Worm (Caenorhabditis elegans) whole organism, L4/young adult: ENCODE results near the gene nlp-22.
A peak's percentile ranks its signal among the peaks of the same experiment; 100 is the strongest.

Source experiments
- W03F9.2 ChIP-seq: fragments of 150-350 bp; optimal IDR thresholded peaks from 2 replicates; lab custom pipeline; 2014; ENCODE audit warnings: missing biosample characterization, missing genetic modification characterization
- dao-5 ChIP-seq: sonication (generic microtip); optimal IDR thresholded peaks from 2 replicates; lab custom pipeline; 2016; ENCODE audit warnings: missing genotype, missing genetic modification characterization, moderate library complexity, missing compliant biosample characterization
- him-1 ChIP-seq: sonication (generic microtip); optimal IDR thresholded peaks from 2 replicates; lab custom pipeline; 2016; ENCODE audit warnings: missing genotype, missing genetic modification reagents, missing genetic modification characterization, missing compliant biosample characterization

nlp-22 gene

DNA sequence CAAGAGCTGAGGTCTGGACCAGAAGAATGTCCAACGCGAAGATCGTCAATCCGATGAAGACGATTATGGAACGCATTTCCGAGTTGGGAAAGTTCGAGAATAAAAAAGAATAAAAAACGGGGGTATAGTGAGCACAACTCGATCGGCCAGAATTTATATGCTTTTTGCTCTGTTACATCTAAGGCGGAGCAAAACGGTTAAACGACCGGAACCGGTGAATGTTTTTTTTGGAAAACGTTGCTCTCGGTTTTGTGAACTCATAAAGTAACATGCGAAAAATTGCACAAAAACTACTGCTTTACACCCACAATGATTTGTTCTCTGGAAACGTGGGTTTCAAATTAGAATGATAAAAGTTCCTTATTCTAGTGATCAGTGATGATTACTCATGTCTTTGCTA is at the start of gene nlp-22:
Gene nlp-22, minus strand, starts transcription at position 101 of the 400 bp plus-strand sequence.
- no peak for TF ChIP-seq W03F9.2 (tag; lab: Kevin White, UChicago)
- TF ChIP-seq dao-5 (tag; lab: Kevin White, UChicago) = no peak
- TF ChIP-seq him-1 (tag; lab: Kevin White, UChicago) = no peak

DNA sequence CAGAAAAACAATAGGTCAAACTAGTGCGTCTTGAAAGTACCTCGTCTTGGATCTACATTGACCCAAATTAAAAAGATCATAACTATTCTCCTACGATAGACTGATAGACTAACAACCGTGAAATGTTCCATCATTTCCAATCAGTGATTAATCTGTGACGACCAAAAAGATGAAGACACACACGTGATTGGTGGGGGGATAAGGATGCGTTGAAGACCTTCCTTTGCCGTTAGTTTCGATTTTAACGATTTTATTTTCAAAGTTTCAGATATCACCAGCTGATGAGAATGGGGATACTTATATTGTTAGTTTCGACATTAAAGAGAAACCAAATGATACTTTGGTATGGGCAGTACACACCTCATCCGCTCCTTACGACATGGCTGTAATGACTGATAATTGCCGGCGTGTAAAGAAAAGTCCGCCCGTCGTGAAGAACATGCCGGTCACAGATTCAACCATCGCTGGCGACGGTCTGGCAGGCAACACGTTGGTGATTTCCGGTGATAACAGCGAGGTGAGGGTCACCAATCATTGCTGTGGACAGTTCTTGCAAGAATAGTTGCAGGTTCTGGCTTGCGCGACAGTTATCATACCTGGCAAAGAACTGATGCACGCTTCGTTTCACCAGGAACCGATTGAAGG is 45.2 kb upstream of the nlp-22 start:
- no peak for TF ChIP-seq W03F9.2 (tag; lab: Kevin White, UChicago)
- TF ChIP-seq him-1 (tag; lab: Kevin White, UChicago) = no peak
- no peak for TF ChIP-seq dao-5 (tag; lab: Kevin White, UChicago)

DNA sequence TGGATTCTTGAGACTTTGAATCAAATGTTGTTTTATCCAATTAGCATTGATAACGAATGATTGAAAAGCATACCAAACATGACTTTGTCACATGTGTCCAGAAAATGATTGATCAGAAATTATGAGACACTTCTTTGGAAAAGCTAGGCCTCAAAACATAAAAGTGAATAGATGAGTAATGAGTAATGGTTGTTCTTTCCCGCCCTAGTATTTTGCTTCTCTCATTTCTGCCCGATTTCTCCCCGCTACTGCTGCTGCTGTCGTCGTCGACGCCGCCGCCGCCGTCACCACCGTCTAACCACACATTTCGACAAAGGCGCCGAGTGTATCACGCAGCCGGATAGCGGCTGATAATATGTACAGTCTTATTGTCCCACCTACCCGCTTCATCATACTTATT is 43.6 kb upstream of the nlp-22 start, which contains the start of gene F47G3.1:
Gene F47G3.1, plus strand, starts transcription at position 301 of the 400 bp plus-strand sequence.
- TF ChIP-seq him-1 (tag; lab: Kevin White, UChicago) (no peak), dao-5 (tag; lab: Kevin White, UChicago) (no peak), W03F9.2 (tag; lab: Kevin White, UChicago) (no peak)

ce11 chrX:2382227-2382626 is 40.3 kb upstream of the nlp-22 start:
- TF ChIP-seq W03F9.2 (tag; lab: Kevin White, UChicago) = peak; percentile 17
- TF ChIP-seq him-1 (tag; lab: Kevin White, UChicago) = no peak
- no peak for TF ChIP-seq dao-5 (tag; lab: Kevin White, UChicago)

DNA sequence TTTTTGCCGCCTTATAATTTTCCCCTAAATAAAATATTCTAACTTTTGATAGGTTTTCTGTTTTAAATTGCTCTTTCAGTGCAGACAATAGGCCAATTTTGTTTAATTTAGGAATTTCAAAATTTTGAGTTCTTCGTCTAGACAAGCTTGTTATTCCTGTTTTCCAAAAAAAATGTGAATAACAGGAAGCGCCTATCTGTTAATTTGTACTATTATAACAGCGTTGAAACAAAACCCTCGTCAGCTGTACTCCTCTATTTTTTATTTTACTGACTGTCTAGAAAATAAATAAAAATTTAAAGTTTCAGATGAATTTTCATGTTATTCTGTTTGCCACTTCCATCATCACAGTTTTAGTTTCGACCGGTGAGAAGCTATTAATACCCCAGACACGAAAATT is 39.4 kb upstream of the nlp-22 start, which contains the start of gene F47G3.4:
Gene F47G3.4, plus strand, starts transcription at position 301 of the 400 bp plus-strand sequence.
- TF ChIP-seq him-1 (tag; lab: Kevin White, UChicago) = no peak
- TF ChIP-seq W03F9.2 (tag; lab: Kevin White, UChicago) = no peak
- TF ChIP-seq dao-5 (tag; lab: Kevin White, UChicago) = no peak

ce11 chrX:2380818-2381217 is 38.9 kb upstream of the nlp-22 start:
- TF ChIP-seq W03F9.2 (tag; lab: Kevin White, UChicago) = no peak
- TF ChIP-seq dao-5 (tag; lab: Kevin White, UChicago) = no peak
- no peak for TF ChIP-seq him-1 (tag; lab: Kevin White, UChicago)

- TF ChIP-seq him-1 (tag; lab: Kevin White, UChicago) (no peak), dao-5 (tag; lab: Kevin White, UChicago) (no peak), W03F9.2 (tag; lab: Kevin White, UChicago) (no peak)
Observed at ce11 chrX:2375300-2376035, 33.6 kb upstream of the nlp-22 start, which contains the start of gene F47G3.3. Gene F47G3.3 (plus strand): TSS chrX:2375985.

- TF ChIP-seq dao-5 (tag; lab: Kevin White, UChicago) = no peak
- no peak for TF ChIP-seq him-1 (tag; lab: Kevin White, UChicago)
- no peak for TF ChIP-seq W03F9.2 (tag; lab: Kevin White, UChicago)
Observed at ce11 chrX:2372134-2372533, 30.2 kb upstream of the nlp-22 start.

DNA sequence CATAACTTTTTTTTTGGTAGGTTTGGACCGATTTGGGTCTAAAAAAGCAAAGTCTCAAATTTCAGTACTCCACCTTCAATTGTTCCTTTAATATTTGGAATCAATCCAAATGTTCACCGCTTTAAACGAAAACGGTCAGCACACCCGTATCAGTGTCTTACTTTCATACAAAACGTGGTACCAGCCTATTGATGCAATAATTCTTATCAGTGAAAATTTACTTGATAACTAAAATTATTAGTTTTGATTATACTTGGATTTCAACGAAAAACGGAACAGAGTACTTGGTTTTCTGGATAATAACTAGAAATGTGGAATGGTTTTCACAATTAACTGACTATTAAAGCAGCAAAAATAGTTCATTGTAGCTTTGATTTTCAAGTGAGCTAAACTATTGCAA is 28.8 kb upstream of the nlp-22 start:
- TF ChIP-seq W03F9.2 (tag; lab: Kevin White, UChicago) (no peak), him-1 (tag; lab: Kevin White, UChicago) (no peak), dao-5 (tag; lab: Kevin White, UChicago) (no peak)

DNA sequence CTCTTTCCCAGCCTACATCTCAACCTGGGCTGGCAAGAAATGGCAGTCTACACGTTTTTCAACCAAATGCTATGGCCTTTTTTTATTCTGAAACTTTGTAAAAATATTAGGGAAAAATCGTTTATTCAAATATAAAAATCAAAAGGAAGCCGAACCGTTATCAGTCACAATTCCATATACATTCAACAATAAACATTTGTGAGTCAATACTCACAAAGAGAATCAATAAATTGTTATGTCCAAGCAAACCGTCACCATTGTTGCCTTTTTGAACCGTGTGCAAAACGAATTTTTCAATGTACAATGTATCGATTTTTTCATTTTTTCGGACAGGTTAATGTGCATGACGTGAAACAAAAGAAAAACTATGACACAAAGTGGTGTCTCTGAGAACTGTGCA is 27.2 kb upstream of the nlp-22 start:
- TF ChIP-seq W03F9.2 (tag; lab: Kevin White, UChicago) (no peak), dao-5 (tag; lab: Kevin White, UChicago) (no peak), him-1 (tag; lab: Kevin White, UChicago) (no peak)

ce11 chrX:2368042-2368814 is 26.3 kb upstream of the nlp-22 start:
- no peak for TF ChIP-seq dao-5 (tag; lab: Kevin White, UChicago)
- TF ChIP-seq him-1 (tag; lab: Kevin White, UChicago) = no peak
- no peak for TF ChIP-seq W03F9.2 (tag; lab: Kevin White, UChicago)

ce11 chrX:2365890-2366289 is 24.0 kb upstream of the nlp-22 start, which contains the start of gene T24D8.6:
Gene T24D8.6 (minus strand): TSS chrX:2365990.
- no peak for TF ChIP-seq him-1 (tag; lab: Kevin White, UChicago)
- TF ChIP-seq W03F9.2 (tag; lab: Kevin White, UChicago) = no peak
- TF ChIP-seq dao-5 (tag; lab: Kevin White, UChicago) = no peak
